Fruit fly (Drosophila melanogaster): ENCODE measurements around the gene Pmvk.
A peak's percentile ranks its signal among the peaks of the same experiment; 100 is the strongest.

Pmvk gene

DNA sequence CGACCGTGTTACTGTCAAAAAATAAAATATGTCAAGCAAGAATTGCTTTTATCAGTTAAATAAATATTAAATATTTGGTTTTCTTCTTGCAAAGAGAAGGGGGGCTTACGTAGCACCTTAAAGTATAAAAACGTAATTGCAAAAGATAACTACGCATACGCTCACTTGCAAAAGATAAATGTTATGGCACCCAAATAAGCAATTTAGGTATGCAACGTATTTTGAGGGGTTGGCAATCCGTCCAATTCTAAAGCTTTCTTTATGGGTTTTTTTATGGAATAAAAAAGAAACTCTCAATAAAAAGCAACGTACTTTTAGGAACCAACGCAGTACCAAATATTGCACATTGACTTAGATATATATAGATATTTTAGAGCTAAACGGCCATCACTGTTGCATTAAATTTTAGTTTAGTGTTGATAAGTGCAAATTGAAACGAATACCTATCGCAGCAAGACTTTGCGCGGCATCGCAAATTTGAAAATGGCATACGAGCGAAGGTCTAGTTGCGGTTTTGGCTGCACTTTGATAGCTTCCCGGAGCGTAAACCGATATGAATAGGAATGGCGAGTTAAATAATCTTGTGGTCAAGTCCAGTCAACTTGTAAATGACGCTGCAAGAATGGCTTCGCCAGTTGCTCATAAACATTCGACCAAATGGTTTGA is 14.8 kb downstream of the Pmvk start, which contains the start of gene CG13077 (continued):
- TF ChIP-seq insv (GFP tag; optimal IDR thresholded peaks at IDR 0.05) (no peak), E2f2 (GFP tag; IDR thresholded peaks at IDR 0.05) (peak; percentile 76), CG14860 (GFP tag; IDR thresholded peaks at IDR 0.05; ENCODE audit: partially characterized antibody) (0 out of 3 replicates have a peak, but pooled peaks have one; percentile 46), Med (GFP tag) (peak; percentile 64), zen2 (GFP tag; IDR thresholded peaks at IDR 0.05; ENCODE audit: partially characterized antibody) (peak; percentile 87), CG18476 (GFP tag; optimal IDR thresholded peaks at IDR 0.05) (no peak), CG18011 (GFP tag; optimal IDR thresholded peaks at IDR 0.05) (peak; percentile 95), CG8089 (GFP tag; optimal IDR thresholded peaks at IDR 0.05) (no peak), bsh (GFP tag; optimal IDR thresholded peaks at IDR 0.05) (no peak), CG14050 (GFP tag; IDR thresholded peaks at IDR 0.05) (no peak), CG13287 (GFP tag; IDR thresholded peaks at IDR 0.05; ENCODE audit: partially characterized antibody) (peak; percentile 68), CG3995 (GFP tag; optimal IDR thresholded peaks at IDR 0.05) (no peak), CG12236 (GFP tag; optimal IDR thresholded peaks at IDR 0.05) (no peak), CG1603 (tag; optimal IDR thresholded peaks at IDR 0.05) (no peak), CG10274 (GFP tag; optimal IDR thresholded peaks at IDR 0.05) (no peak), amos (GFP tag; IDR thresholded peaks at IDR 0.05; ENCODE audit: partially characterized antibody) (peak; percentile 40; the same call in 1 of the 2 replicates), CG10209 (GFP tag; optimal IDR thresholded peaks at IDR 0.05) (no peak), CG10462 (GFP tag; optimal IDR thresholded peaks at IDR 0.05) (no peak), zf30C (GFP tag; optimal IDR thresholded peaks at IDR 0.05) (no peak), Poxn (GFP tag; IDR thresholded peaks at IDR 0.05) (no peak), Lhr (GFP tag; optimal IDR thresholded peaks at IDR 0.05) (peak; percentile 13), Atf6 (GFP tag; IDR thresholded peaks at IDR 0.05) (no peak), CG2129 (GFP tag; IDR thresholded peaks at IDR 0.05; ENCODE audit: partially characterized antibody) (no peak), hbn (GFP tag; IDR thresholded peaks at IDR 0.05; ENCODE audit: partially characterized antibody) (peak; percentile 74; the same call in 1 of the 2 replicates), CG4404 (GFP tag; IDR thresholded peaks at IDR 0.05) (no peak), Hmr (GFP tag; optimal IDR thresholded peaks at IDR 0.05) (no peak), sna (GFP tag; IDR thresholded peaks at IDR 0.05; ENCODE audit: partially characterized antibody) (peak; percentile 47; the same call in 1 of the 2 replicates), CG2678 (tag; optimal IDR thresholded peaks at IDR 0.05) (no peak), chinmo (GFP tag; IDR thresholded peaks at IDR 0.05; ENCODE audit: partially characterized antibody) (0 out of 4 replicates have a peak, but pooled peaks have one; percentile 63), Eip74EF (GFP tag; optimal IDR thresholded peaks at IDR 0.05) (no peak), sens (GFP tag) (peak; percentile 62), CG12219 (GFP tag; optimal IDR thresholded peaks at IDR 0.05) (no peak), Hr39 (optimal IDR thresholded peaks at IDR 0.05) (no peak), CG6791 (GFP tag; IDR thresholded peaks at IDR 0.05; ENCODE audit: partially characterized antibody) (peak; percentile 79), bbx (GFP tag; IDR thresholded peaks at IDR 0.05; ENCODE audit: partially characterized antibody) (peak; percentile 70; the same call in 1 of the 2 replicates), Bgb (GFP tag; IDR thresholded peaks at IDR 0.05; ENCODE audit: partially characterized antibody) (peak; percentile 59), Doc3 (GFP tag; IDR thresholded peaks at IDR 0.05; ENCODE audit: partially characterized antibody) (peak; percentile 76; the same call in 2 of the 3 replicates), Hr51 (GFP tag; optimal IDR thresholded peaks at IDR 0.05) (no peak), Dp (GFP tag; optimal IDR thresholded peaks at IDR 0.05) (peak; percentile 71), Scr (GFP tag; IDR thresholded peaks at IDR 0.05; ENCODE audit: partially characterized antibody) (0 out of 2 replicates have a peak, but pooled peaks have one; percentile 34), knrl (GFP tag; IDR thresholded peaks at IDR 0.05; ENCODE audit: partially characterized antibody) (no peak), stwl (tag; optimal IDR thresholded peaks at IDR 0.05) (peak; percentile 99), Oaz (GFP tag; IDR thresholded peaks at IDR 0.05) (no peak), CG17568 (GFP tag; optimal IDR thresholded peaks at IDR 0.05) (peak; percentile 11), CG2120 (GFP tag; optimal IDR thresholded peaks at IDR 0.05) (no peak), caup (GFP tag; optimal IDR thresholded peaks at IDR 0.05; ENCODE audit: severe bottlenecking) (no peak)

Measured in whole organism, embryonic.